Fruit fly (Drosophila melanogaster) whole organism, wandering third instar larva: ENCODE measurements around the gene Sas-4.

Source experiments
- Abd-B ChIP-seq: fragments of >200 bp; optimal IDR thresholded peaks from 2 replicates; lab custom pipeline; 2017; ENCODE audit warnings: missing biosample characterization, missing genetic modification characterization
- CG32264 ChIP-seq: fragments of 200-800 bp; sonication (Bioruptor generic); optimal IDR thresholded peaks from 2 replicates; lab custom pipeline; 2016; ENCODE audit warnings: missing biosample characterization, missing genetic modification characterization
- CG9705 ChIP-seq: fragments of 200-800 bp; sonication (Bioruptor generic); optimal IDR thresholded peaks from 2 replicates; lab custom pipeline; 2018; ENCODE audit warnings: missing biosample characterization, mild to moderate bottlenecking, missing genetic modification characterization
- Dif ChIP-seq: fragments of 200-275, 200-300 bp; sonication (Bioruptor generic); optimal IDR thresholded peaks from 2 replicates; lab custom pipeline; 2018; ENCODE audit warnings: missing biosample characterization, missing genetic modification characterization; ENCODE audit not compliant: partially characterized antibody
- Hnf4 ChIP-seq: fragments of 200-800 bp; sonication (Bioruptor generic); optimal IDR thresholded peaks from 2 replicates; lab custom pipeline; 2016; ENCODE audit warnings: missing biosample characterization, mild to moderate bottlenecking, missing genetic modification characterization
- Hr78 ChIP-seq: fragments of >200 bp; optimal IDR thresholded peaks from 2 replicates; lab custom pipeline; 2017; ENCODE audit warnings: missing biosample characterization, missing genetic modification characterization
- Jra ChIP-seq: sonication (Bioruptor generic); optimal IDR thresholded peaks from 2 replicates; lab custom pipeline; 2016; ENCODE audit warnings: missing biosample characterization, missing genetic modification characterization
- Mio ChIP-seq: sonication (Bioruptor generic); optimal IDR thresholded peaks from 2 replicates; lab custom pipeline; 2016; ENCODE audit warnings: missing biosample characterization, missing genetic modification characterization
- Myc ChIP-seq: fragments of >200 bp; optimal IDR thresholded peaks from 2 replicates; lab custom pipeline; 2017
- N ChIP-seq: fragments of >200 bp; optimal IDR thresholded peaks from 2 replicates; lab custom pipeline; 2018; ENCODE audit warnings: missing biosample characterization, missing external identifiers, missing genetic modification characterization
- OdsH ChIP-seq: fragments of 200-800 bp; sonication (Bioruptor generic); optimal IDR thresholded peaks from 2 replicates; lab custom pipeline; 2016; ENCODE audit warnings: missing biosample characterization, mild to moderate bottlenecking, missing genetic modification characterization
- Rel ChIP-seq, 2 experiments: fragments of 200-800 bp; sonication (Bioruptor generic) in 1 of 2; optimal IDR thresholded peaks; 2 replicates in 1 of 2; 3 replicates in 1 of 2; lab custom pipeline; 2016 to 2019; ENCODE audit warnings: mild to moderate bottlenecking in 2 of 2, missing biosample characterization in 2 of 2, missing genetic modification characterization in 2 of 2, moderate library complexity in 1 of 2
- Sp1 ChIP-seq: fragments of 200-800 bp; sonication (Bioruptor generic); optimal IDR thresholded peaks from 3 replicates; lab custom pipeline; 2019; ENCODE audit warnings: missing biosample characterization, mild to moderate bottlenecking, missing genetic modification characterization, moderate library complexity
- br ChIP-seq: fragments of 200-800 bp; sonication (Bioruptor generic); optimal IDR thresholded peaks from 2 replicates; lab custom pipeline; 2016; ENCODE audit warnings: missing biosample characterization, missing genetic modification characterization
- brk ChIP-seq: fragments of 200-800 bp; sonication (Bioruptor generic); optimal IDR thresholded peaks from 2 replicates; lab custom pipeline; 2016; ENCODE audit warnings: missing biosample characterization, mild to moderate bottlenecking, missing genetic modification characterization
- dmrt93B ChIP-seq: fragments of 200-800 bp; sonication (Bioruptor generic); optimal IDR thresholded peaks from 2 replicates; lab custom pipeline; 2018; ENCODE audit warnings: missing biosample characterization, mild to moderate bottlenecking, missing genetic modification characterization
- dsf ChIP-seq: sonication (Bioruptor generic); optimal IDR thresholded peaks from 2 replicates; lab custom pipeline; 2016; ENCODE audit warnings: missing biosample characterization, missing genetic modification characterization, borderline replicate concordance
- ey ChIP-seq: fragments of 200-800 bp; sonication (Bioruptor generic); optimal IDR thresholded peaks from 2 replicates; lab custom pipeline; 2016; ENCODE audit warnings: missing biosample characterization, missing genetic modification characterization
- fru ChIP-seq: fragments of 200-800 bp; sonication (Bioruptor generic); optimal IDR thresholded peaks from 3 replicates; lab custom pipeline; 2016; ENCODE audit warnings: missing biosample characterization, mild to moderate bottlenecking, missing genetic modification characterization
- h ChIP-seq: fragments of 200-800 bp; sonication (Bioruptor generic); optimal IDR thresholded peaks from 3 replicates; lab custom pipeline; 2016; ENCODE audit warnings: missing biosample characterization, mild to moderate bottlenecking, missing genetic modification characterization
- jim ChIP-seq: fragments of 175-275, 200-325 bp; sonication (Bioruptor generic); optimal IDR thresholded peaks from 2 replicates; lab custom pipeline; 2016; ENCODE audit warnings: missing biosample characterization, mild to moderate bottlenecking, missing genetic modification characterization
- lola ChIP-seq: fragments of >200 bp; optimal IDR thresholded peaks from 2 replicates; lab custom pipeline; 2017; ENCODE audit warnings: missing biosample characterization, missing genetic modification characterization
- pan ChIP-seq: fragments of >200 bp; optimal IDR thresholded peaks from 2 replicates; lab custom pipeline; 2017
- psq ChIP-seq: fragments of 200-800 bp; sonication (Bioruptor generic); optimal IDR thresholded peaks from 3 replicates; lab custom pipeline; 2017; ENCODE audit warnings: missing biosample characterization, mild to moderate bottlenecking, missing genetic modification characterization, moderate library complexity
- rgr ChIP-seq: fragments of 200-800 bp; sonication (Bioruptor generic); optimal IDR thresholded peaks from 3 replicates; lab custom pipeline; 2016; ENCODE audit warnings: missing biosample characterization, mild to moderate bottlenecking, missing genetic modification characterization
- sage ChIP-seq: fragments of 200-800 bp; sonication (Bioruptor generic); optimal IDR thresholded peaks from 2 replicates; lab custom pipeline; 2016; ENCODE audit warnings: missing biosample characterization, mild to moderate bottlenecking, missing genetic modification characterization
- sv ChIP-seq: fragments of 200-800 bp; sonication (Bioruptor generic); optimal IDR thresholded peaks from 3 replicates; lab custom pipeline; 2016; ENCODE audit warnings: missing biosample characterization, missing genetic modification characterization
- tai ChIP-seq: sonication (Bioruptor generic); optimal IDR thresholded peaks from 2 replicates; lab custom pipeline; 2016; ENCODE audit warnings: missing biosample characterization, missing genetic modification characterization
- usp ChIP-seq: fragments of >200 bp; optimal IDR thresholded peaks from 2 replicates; lab custom pipeline; 2017; ENCODE audit warnings: missing biosample characterization, missing genetic modification characterization
- woc ChIP-seq: sonication (Bioruptor generic); optimal IDR thresholded peaks from 2 replicates; lab custom pipeline; 2016; ENCODE audit warnings: missing biosample characterization, mild to moderate bottlenecking, missing genetic modification characterization

The Sas-4 gene

DNA sequence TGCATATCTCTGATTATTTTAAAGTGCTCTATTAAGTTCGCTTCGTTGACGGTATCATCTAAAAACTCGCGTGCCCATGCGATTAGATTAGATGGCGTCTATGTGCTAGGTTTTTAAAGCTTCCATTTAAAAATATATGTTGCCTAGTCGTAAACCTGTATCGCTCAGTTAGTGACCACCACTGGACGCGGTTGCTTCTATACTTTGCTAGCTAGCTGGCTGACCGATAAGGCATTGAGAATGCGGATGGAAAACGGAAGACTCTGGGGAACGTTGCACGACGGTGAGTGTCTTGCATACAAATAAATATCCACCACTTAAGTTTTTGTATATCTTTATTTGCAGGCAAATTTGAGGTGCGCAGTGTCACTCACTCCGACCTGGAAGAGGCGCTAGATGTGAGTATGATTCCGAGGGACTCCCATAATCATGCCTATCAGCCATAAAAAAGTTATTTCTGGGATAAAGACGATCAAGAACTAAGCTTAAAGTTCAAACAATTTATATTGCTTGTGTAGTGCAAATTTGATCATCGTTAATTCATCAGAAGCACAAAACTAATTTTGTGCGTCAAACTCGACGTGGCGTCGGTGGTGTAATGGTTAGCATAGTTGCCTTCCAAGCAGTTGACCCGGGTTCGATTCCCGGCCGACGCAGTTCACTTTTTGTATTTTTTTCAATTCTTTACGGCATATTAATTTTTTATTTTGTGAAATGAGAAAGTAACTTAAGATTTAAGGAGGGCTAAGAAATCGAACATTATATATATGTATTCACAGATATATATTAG is 21.7 kb upstream of the Sas-4 start, which contains the start of gene CG31248:
TSS of gene CG31248 (plus strand) at position 41 of the 790 bp plus-strand sequence.
- no peak for TF ChIP-seq dsf (GFP tag; lab: Kevin White, UChicago)
- peak; percentile 16 for TF ChIP-seq h (GFP tag; lab: Kevin White, UChicago)

DNA sequence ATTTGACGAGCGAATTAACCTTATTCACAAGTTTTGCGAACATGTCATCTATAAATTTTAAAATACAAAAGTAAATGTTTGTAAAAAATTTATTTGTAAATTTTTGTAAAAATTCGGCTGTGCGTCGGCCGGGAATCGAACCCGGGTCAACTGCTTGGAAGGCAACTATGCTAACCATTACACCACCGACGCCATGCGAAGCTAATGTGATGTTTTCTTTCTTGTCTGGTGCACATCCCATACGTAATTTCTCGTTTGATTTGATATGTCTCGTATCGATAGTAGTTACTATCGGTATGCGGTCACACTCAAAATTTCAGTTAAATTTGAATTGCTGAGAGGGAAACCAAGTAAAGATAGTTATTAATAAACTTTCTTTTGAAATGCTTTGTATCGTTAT is 20.3 kb upstream of the Sas-4 start:
- peak; percentile 18 for TF ChIP-seq brk
- no peak for TF ChIP-seq jim
- TF ChIP-seq CG9705 (GFP tag; lab: Kevin White, UChicago), result no peak
- TF ChIP-seq br, result no peak
- peak; percentile 60 for TF ChIP-seq Hnf4 (GFP tag; lab: Kevin White, UChicago)
- no peak for TF ChIP-seq Hr78
- TF ChIP-seq Jra, result peak; percentile 7
- TF ChIP-seq, all 38 proteins: peak for 3

DNA sequence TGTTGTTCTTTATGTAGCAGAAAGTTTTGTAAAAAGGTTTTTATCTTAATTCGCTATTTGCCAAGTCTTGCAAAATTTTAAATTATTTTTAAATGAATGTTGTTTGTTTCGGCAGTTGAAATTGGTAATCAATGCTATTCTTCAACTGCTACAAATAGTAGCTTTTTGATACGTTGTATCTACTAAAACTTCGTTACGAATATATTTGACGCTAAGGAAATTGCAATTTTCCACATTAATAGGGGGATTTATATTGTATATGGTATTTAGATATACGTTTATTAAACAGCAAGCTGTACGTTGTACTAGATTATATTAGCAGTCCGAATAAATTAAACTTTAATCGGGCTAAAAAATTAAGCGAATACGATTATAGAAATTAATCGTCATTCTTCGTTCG is 19.9 kb upstream of the Sas-4 start, which contains the start of gene CG31493:
TSS of gene CG31493 (plus strand) at position 301 of the 400 bp plus-strand sequence.
- no peak for TF ChIP-seq sv (GFP tag; lab: Kevin White, UChicago)
- no peak for TF ChIP-seq dsf (GFP tag; lab: Kevin White, UChicago)
- TF ChIP-seq Myc, result no peak
- no peak for TF ChIP-seq psq (GFP tag; lab: Kevin White, UChicago)
- no peak for TF ChIP-seq Rel (GFP tag; optimal IDR thresholded peaks at IDR 0.05; lab: Kevin White, UChicago)
- no peak for TF ChIP-seq Rel (tag; optimal IDR thresholded peaks at IDR 0.05; lab: Kevin White, UChicago)
- TF ChIP-seq usp (GFP tag; lab: Kevin White, UChicago), result no peak
- no peak for TF ChIP-seq Sp1 (GFP tag; lab: Kevin White, UChicago)
- TF ChIP-seq jim, result no peak
- TF ChIP-seq Abd-B (GFP tag; lab: Kevin White, UChicago), result no peak
- TF ChIP-seq Jra, result no peak
- no peak for TF ChIP-seq fru (GFP tag; lab: Kevin White, UChicago)
- TF ChIP-seq Hr78, result no peak
- TF ChIP-seq tai (GFP tag; lab: Kevin White, UChicago), result no peak
- no peak for TF ChIP-seq OdsH (GFP tag; lab: Kevin White, UChicago)
- no peak for TF ChIP-seq Dif (GFP tag; lab: Kevin White, UChicago)
- no peak for TF ChIP-seq br

DNA sequence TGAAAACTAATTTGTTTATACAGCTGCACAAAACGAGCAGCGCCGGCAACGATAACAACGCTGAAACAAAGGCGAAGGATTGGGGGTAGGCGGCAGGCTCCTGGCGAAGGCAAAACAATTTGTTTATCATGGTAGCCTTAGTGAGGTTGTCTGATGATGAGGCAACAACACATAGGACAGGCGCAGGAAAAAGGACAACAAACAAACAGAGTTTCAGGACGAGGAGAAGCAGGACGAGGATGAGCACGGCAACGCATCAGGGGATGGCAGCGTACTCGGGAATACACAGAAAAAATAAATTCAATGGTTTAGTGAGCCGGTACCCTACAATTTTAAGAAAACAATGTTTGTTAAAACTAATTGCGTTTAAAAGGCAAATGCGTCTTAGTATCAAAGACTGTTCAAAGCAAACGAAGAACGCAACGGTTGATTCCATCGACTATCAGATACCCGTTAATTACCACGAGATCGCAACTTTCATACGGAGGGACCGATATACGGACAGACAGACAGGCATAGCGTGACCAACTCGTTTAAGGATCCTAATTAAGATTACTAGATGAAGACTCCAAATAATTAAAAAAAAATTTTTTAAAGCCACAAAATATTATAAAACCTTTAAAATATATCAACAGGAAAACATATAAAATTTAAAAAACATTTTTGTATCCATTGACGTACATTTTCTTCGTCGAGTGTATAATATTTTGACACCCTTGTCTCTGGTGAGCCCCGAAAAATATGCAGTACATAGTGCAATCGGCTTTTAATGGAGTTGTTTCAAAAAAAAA is 16.3 kb upstream of the Sas-4 start:
- TF ChIP-seq sv (GFP tag; lab: Kevin White, UChicago) (no peak), Rel (GFP tag; optimal IDR thresholded peaks at IDR 0.05; lab: Kevin White, UChicago) (no peak), Rel (tag; optimal IDR thresholded peaks at IDR 0.05; lab: Kevin White, UChicago) (no peak), lola (GFP tag; lab: Kevin White, UChicago) (no peak), brk (no peak), Sp1 (GFP tag; lab: Kevin White, UChicago) (no peak), dmrt93B (GFP tag; lab: Kevin White, UChicago) (no peak), rgr (no peak), h (GFP tag; lab: Kevin White, UChicago) (no peak), CG32264 (GFP tag; lab: Kevin White, UChicago) (no peak), Abd-B (GFP tag; lab: Kevin White, UChicago) (no peak), usp (GFP tag; lab: Kevin White, UChicago) (no peak), Hr78 (no peak), N (no peak), psq (GFP tag; lab: Kevin White, UChicago) (no peak)

DNA sequence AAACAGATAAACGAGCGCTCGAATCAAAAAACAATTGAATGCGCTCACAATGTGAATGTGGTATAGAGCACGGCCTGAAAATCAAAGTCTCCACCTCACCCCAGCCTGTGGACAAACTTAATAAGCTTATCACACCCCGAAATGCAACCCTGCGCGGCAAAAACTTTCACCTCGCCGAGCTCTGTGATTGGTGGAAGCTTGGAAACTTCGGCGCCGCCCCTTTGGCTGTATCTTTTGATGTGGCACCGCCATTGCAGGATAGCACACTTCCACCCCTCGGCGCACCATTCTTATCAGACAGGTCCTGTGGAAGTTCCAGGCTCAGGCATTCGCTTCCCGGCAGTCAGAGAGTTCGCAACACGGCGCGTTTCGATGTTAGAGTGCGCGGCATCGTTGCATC is 15.3 kb upstream of the Sas-4 start, which contains the start of gene Fer1:
TSS of gene Fer1 (plus strand) at position 326 of the 400 bp plus-strand sequence.
- TF ChIP-seq pan (lab: Kevin White, UChicago), result no peak
- no peak for TF ChIP-seq N
- no peak for TF ChIP-seq Myc
- TF ChIP-seq woc, result no peak
- no peak for TF ChIP-seq Sp1 (GFP tag; lab: Kevin White, UChicago)
- TF ChIP-seq OdsH (GFP tag; lab: Kevin White, UChicago), result no peak
- TF ChIP-seq Mio, result no peak
- no peak for TF ChIP-seq sage (GFP tag; lab: Kevin White, UChicago)
- TF ChIP-seq Hnf4 (GFP tag; lab: Kevin White, UChicago), result no peak
- no peak for TF ChIP-seq fru (GFP tag; lab: Kevin White, UChicago)
- no peak for TF ChIP-seq rgr
- no peak for TF ChIP-seq Hr78
- TF ChIP-seq ey, result no peak
- TF ChIP-seq h (GFP tag; lab: Kevin White, UChicago), result no peak
- TF ChIP-seq, all 38 proteins: peak for 0
